Worm (Caenorhabditis elegans) whole organism, L1 larva: ENCODE measurements around the gene C18B2.4.

Experiments
- C04F5.9 ChIP-seq: sonication (generic microtip); optimal IDR thresholded peaks from 2 replicates; lab custom pipeline; 2016; ENCODE audit warnings: missing genetic modification characterization, missing compliant biosample characterization
- C16A3.4 ChIP-seq: fragments of 150-350 bp; optimal IDR thresholded peaks from 2 replicates; lab custom pipeline; 2014; ENCODE audit warnings: missing biosample characterization, missing genetic modification characterization
- C34B4.2 ChIP-seq: sonication (generic microtip); optimal IDR thresholded peaks from 2 replicates; lab custom pipeline; 2017; ENCODE audit warnings: mild to moderate bottlenecking, missing genetic modification characterization, missing compliant biosample characterization
- aha-1 ChIP-seq: fragments of 150-350 bp; optimal IDR thresholded peaks from 2 replicates; lab custom pipeline; 2014; ENCODE audit warnings: missing biosample characterization, missing genetic modification characterization
- ama-1 ChIP-seq: fragments of 150-350 bp; optimal IDR thresholded peaks from 2 replicates; lab custom pipeline; 2014
- blmp-1 ChIP-seq: fragments of 150-350 bp; optimal IDR thresholded peaks from 2 replicates; lab custom pipeline; 2014; ENCODE audit warnings: missing biosample characterization, missing genetic modification characterization
- ceh-8 ChIP-seq: fragments of 200-800 bp; sonication (Bioruptor generic); optimal IDR thresholded peaks from 2 replicates; lab custom pipeline; 2018; ENCODE audit warnings: mild to moderate bottlenecking, missing genetic modification characterization, moderate library complexity, missing compliant biosample characterization
- ces-1 ChIP-seq: fragments of 150-350 bp; optimal IDR thresholded peaks from 2 replicates; lab custom pipeline; 2014; ENCODE audit warnings: missing biosample characterization, missing genetic modification reagents, missing genetic modification characterization
- dpl-1 ChIP-seq, 3 experiments: fragments of 150-350 bp in 2 of 3; sonication (generic microtip) in 1 of 3; optimal IDR thresholded peaks; 2 replicates each; lab custom pipeline; 2014 to 2017; ENCODE audit warnings: missing biosample characterization in 3 of 3, missing genetic modification characterization in 3 of 3, missing genetic modification reagents in 3 of 3
- efl-1 ChIP-seq, 4 experiments: fragments of 150-350 bp; optimal IDR thresholded peaks in 3 of 4; peaks in 1 of 4; 1 replicate in 1 of 4; 2 replicates in 3 of 4; lab custom pipeline; 2014; ENCODE audit warnings: missing biosample characterization in 2 of 4, missing genetic modification characterization in 2 of 4, missing genetic modification reagents in 2 of 4
- efl-3 ChIP-seq: fragments of 200-800 bp; sonication (Bioruptor generic); optimal IDR thresholded peaks from 2 replicates; lab custom pipeline; 2018; ENCODE audit warnings: mild to moderate bottlenecking, missing genetic modification characterization, missing compliant biosample characterization
- egl-13 ChIP-seq: sonication (generic microtip); optimal IDR thresholded peaks from 2 replicates; lab custom pipeline; 2016; ENCODE audit warnings: missing genotype, missing genetic modification reagents, missing genetic modification characterization, missing compliant biosample characterization
- elt-2 ChIP-seq: sonication (generic microtip); optimal IDR thresholded peaks from 2 replicates; lab custom pipeline; 2016; ENCODE audit warnings: missing genetic modification characterization, mild to moderate bottlenecking, inconsistent platforms, missing compliant biosample characterization, missing genetic modification reagents
- fkh-10 ChIP-seq: sonication (generic microtip); optimal IDR thresholded peaks from 2 replicates; lab custom pipeline; 2017; ENCODE audit warnings: missing biosample characterization, missing genetic modification reagents, missing genetic modification characterization
- fkh-4 ChIP-seq: sonication (generic microtip); optimal IDR thresholded peaks from 2 replicates; lab custom pipeline; 2016; ENCODE audit warnings: missing compliant biosample characterization, missing genetic modification characterization, borderline replicate concordance
- hlh-17 ChIP-seq: fragments of 200-800 bp; sonication (Bioruptor generic); optimal IDR thresholded peaks from 2 replicates; lab custom pipeline; 2018; ENCODE audit warnings: missing genetic modification characterization, mild to moderate bottlenecking, missing compliant biosample characterization, moderate library complexity, borderline replicate concordance
- jun-1 ChIP-seq: fragments of 150-350 bp; optimal IDR thresholded peaks from 2 replicates; lab custom pipeline; 2014; ENCODE audit warnings: missing biosample characterization, missing genetic modification reagents, missing genetic modification characterization
- lin-13 ChIP-seq: fragments of 150-350 bp; optimal IDR thresholded peaks from 2 replicates; lab custom pipeline; 2014; ENCODE audit warnings: missing biosample characterization, missing genetic modification reagents, missing genetic modification characterization
- lin-14 ChIP-seq: fragments of 200-800 bp; sonication (Bioruptor generic); optimal IDR thresholded peaks from 2 replicates; lab custom pipeline; 2018; ENCODE audit warnings: mild to moderate bottlenecking, missing genetic modification characterization, moderate library complexity, missing compliant biosample characterization
- lin-35 ChIP-seq, 2 experiments: fragments of 150-350 bp; optimal IDR thresholded peaks; 2 replicates each; lab custom pipeline; 2014; ENCODE audit warnings: missing biosample characterization in 2 of 2, missing genetic modification characterization in 2 of 2, missing genetic modification reagents in 2 of 2
- mab-9 ChIP-seq: fragments of 200-800 bp; sonication (Bioruptor generic); IDR thresholded peaks from 2 replicates; pipeline ENCODE4 v1.3.6; 2022; ENCODE audit warnings: missing genetic modification reagents, missing genetic modification characterization, missing compliant biosample characterization
- nhr-11 ChIP-seq: fragments of 150-350 bp; optimal IDR thresholded peaks from 2 replicates; lab custom pipeline; 2014; ENCODE audit warnings: missing biosample characterization, missing genetic modification characterization
- nhr-12 ChIP-seq: sonication (generic microtip); optimal IDR thresholded peaks from 2 replicates; lab custom pipeline; 2017; ENCODE audit warnings: missing biosample characterization, missing genetic modification characterization
- nhr-19 ChIP-seq: fragments of 200-800 bp; sonication (Bioruptor generic); conservative IDR thresholded peaks from 2 replicates; pipeline ENCODE4 v1.3.6; 2022; ENCODE audit warnings: missing genetic modification characterization, missing compliant biosample characterization
- nhr-47 ChIP-seq: sonication (generic microtip); optimal IDR thresholded peaks from 2 replicates; lab custom pipeline; 2016; ENCODE audit warnings: mild to moderate bottlenecking, missing genetic modification characterization, moderate library complexity, missing compliant biosample characterization
- nhr-71 ChIP-seq: sonication (generic microtip); optimal IDR thresholded peaks from 2 replicates; lab custom pipeline; 2016; ENCODE audit warnings: mild to moderate bottlenecking, missing genetic modification characterization, moderate library complexity, missing compliant biosample characterization
- nhr-76 ChIP-seq: sonication (generic microtip); optimal IDR thresholded peaks from 2 replicates; lab custom pipeline; 2017; ENCODE audit warnings: missing biosample characterization, missing genetic modification characterization
- nhr-77 ChIP-seq: fragments of 150-350 bp; optimal IDR thresholded peaks from 2 replicates; lab custom pipeline; 2014; ENCODE audit warnings: missing biosample characterization, missing genetic modification characterization
- pag-3 ChIP-seq: sonication (generic microtip); optimal IDR thresholded peaks from 2 replicates; lab custom pipeline; 2017; ENCODE audit warnings: missing genetic modification characterization, mild to moderate bottlenecking, missing compliant biosample characterization, antibody characterized with exemption, borderline replicate concordance; ENCODE audit not compliant: insufficient read depth
- rnt-1 ChIP-seq: sonication (generic microtip); optimal IDR thresholded peaks from 2 replicates; lab custom pipeline; 2016; ENCODE audit warnings: mild to moderate bottlenecking, missing genetic modification characterization, moderate library complexity, missing compliant biosample characterization
- skn-1 ChIP-seq: fragments of 150-350 bp; optimal IDR thresholded peaks from 2 replicates; lab custom pipeline; 2014; ENCODE audit warnings: missing biosample characterization, missing genetic modification characterization
- snpc-4 ChIP-seq: fragments of 150-350 bp; optimal IDR thresholded peaks from 2 replicates; lab custom pipeline; 2014; ENCODE audit warnings: missing biosample characterization, missing genetic modification characterization
- sptf-1 ChIP-seq: fragments of 150-350 bp; optimal IDR thresholded peaks from 2 replicates; lab custom pipeline; 2014; ENCODE audit warnings: missing biosample characterization, missing genetic modification characterization
- swsn-7 ChIP-seq: sonication (generic microtip); optimal IDR thresholded peaks from 2 replicates; lab custom pipeline; 2016; ENCODE audit warnings: missing genetic modification characterization, missing compliant biosample characterization
- tlp-1 ChIP-seq: fragments of 150-350 bp; optimal IDR thresholded peaks from 2 replicates; lab custom pipeline; 2014; ENCODE audit warnings: missing biosample characterization, missing genetic modification characterization

The C18B2.4 gene

ce11 chrX:3650100-3650809, 44.7 kb upstream of the C18B2.4 start, which contains the start of the genes sax-1 and R11G1.2 (continued):
- TF ChIP-seq lin-35 (GFP tag; optimal IDR thresholded peaks at IDR 0.05; lab: Kevin White, UChicago) (peak; percentile 36 to 67), nhr-76 (tag; lab: Kevin White, UChicago) (no peak), aha-1 (no peak), nhr-77 (no peak), pag-3 (tag; lab: Kevin White, UChicago) (no peak), mab-9 (GFP tag; lab: Robert Waterston, UW) (no peak), ama-1 (lab: Kevin White, UChicago) (no peak), skn-1 (no peak), lin-13 (GFP tag; lab: Kevin White, UChicago) (peak; percentile 24), nhr-47 (tag; lab: Kevin White, UChicago) (peak; percentile 67), ces-1 (GFP tag; lab: Kevin White, UChicago) (no peak), dpl-1 (GFP tag; optimal IDR thresholded peaks at IDR 0.05; lab: Kevin White, UChicago) (peak in 2 of 3 experiments; percentile 35 to 43), C34B4.2 (no peak), snpc-4 (no peak)

DNA sequence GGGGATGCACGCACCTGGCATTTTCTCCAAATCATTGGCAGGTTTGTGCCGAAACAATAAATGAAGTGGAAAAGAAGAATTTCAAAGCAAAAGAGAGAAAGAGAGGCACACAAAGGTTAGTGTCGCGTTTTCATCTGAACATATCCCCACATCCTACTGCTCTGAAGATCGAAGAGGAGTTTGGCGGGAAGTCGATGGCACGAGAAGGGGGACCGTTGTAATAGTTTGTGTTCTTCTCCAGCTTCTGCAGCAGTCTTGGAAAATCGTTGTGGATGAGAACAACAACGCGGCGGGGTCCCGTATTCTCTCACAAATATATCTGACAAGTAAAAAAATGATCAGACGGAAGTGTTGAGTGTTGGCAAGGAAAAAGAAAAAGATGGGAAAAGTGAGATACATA, 40.4 kb upstream of the C18B2.4 start:
- TF ChIP-seq nhr-71 (tag; lab: Kevin White, UChicago) (peak; percentile 32), rnt-1 (tag; lab: Kevin White, UChicago) (peak; percentile 40), blmp-1 (tag; lab: Kevin White, UChicago) (no peak), lin-14 (GFP tag; lab: Kevin White, UChicago) (peak; percentile 77), pag-3 (tag; lab: Kevin White, UChicago) (peak; percentile 85)
- TF ChIP-seq, all 84 proteins: peak for 4

DNA sequence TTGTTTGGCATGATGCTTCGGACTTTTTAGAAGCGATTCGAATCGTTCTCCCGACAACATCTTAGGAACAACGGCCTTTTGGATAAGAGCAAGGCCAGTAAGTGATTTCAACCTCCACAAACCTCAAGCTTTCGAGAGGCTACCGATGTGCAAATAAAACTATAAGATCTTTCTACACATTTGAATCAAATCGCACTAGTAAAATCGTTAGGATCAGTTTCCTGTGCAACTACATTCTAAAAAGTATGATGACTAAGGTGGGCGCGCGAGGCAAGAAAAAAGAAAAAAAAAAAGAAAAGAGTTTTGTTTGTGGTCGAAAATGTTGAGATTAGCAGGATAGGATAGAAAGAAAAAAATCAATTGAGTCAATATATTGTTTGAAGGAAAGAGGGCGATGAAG, 39.3 kb upstream of the C18B2.4 start, which contains the start of gene tmem-24:
Gene tmem-24, minus strand, starts transcription at position 101 of the 400 bp plus-strand sequence.
- TF ChIP-seq sptf-1 (tag; lab: Kevin White, UChicago) (no peak), fkh-4 (tag; lab: Kevin White, UChicago) (no peak), snpc-4 (no peak), jun-1 (tag; lab: Kevin White, UChicago) (no peak), ces-1 (GFP tag; lab: Kevin White, UChicago) (no peak), elt-2 (tag; lab: Kevin White, UChicago) (no peak), egl-13 (tag; lab: Kevin White, UChicago) (no peak), skn-1 (no peak), efl-3 (GFP tag; lab: Kevin White, UChicago) (no peak), nhr-19 (GFP tag; lab: Robert Waterston, UW) (no peak), ceh-8 (GFP tag; lab: Kevin White, UChicago) (no peak), nhr-47 (tag; lab: Kevin White, UChicago) (no peak), tlp-1 (tag; lab: Kevin White, UChicago) (no peak), nhr-12 (tag; lab: Kevin White, UChicago) (no peak), swsn-7 (no peak), hlh-17 (GFP tag; lab: Kevin White, UChicago) (no peak)
- TF ChIP-seq, all 84 proteins: peak for 0

DNA sequence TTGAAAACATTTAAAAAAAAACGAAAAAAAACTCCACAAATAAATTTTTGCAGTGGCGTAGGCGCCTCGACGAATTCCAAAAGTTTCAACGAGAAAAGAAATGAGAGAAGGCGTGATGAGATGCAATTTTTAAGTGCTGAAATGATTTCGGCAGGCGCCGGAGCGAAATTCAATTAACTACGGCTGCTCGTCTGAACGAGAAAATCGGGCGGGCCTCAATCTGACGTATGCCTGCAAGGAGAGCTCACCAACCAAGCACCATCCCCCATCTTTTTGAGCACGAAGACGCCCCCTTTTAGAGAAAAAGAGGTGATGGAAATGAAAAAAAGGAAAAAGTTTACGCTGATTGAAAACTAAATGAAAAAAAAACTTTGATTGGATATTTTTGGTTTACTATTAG, 29.2 kb upstream of the C18B2.4 start:
- TF ChIP-seq nhr-71 (tag; lab: Kevin White, UChicago) = no peak
- TF ChIP-seq efl-1 (optimal IDR thresholded peaks at IDR 0.05; lab: Kevin White, UChicago) = no peak
- TF ChIP-seq efl-1 (GFP tag; optimal IDR thresholded peaks at IDR 0.05 in 1 of 2; lab: Kevin White, UChicago) = peak in 1 of 2 experiments; percentile 42
- no peak for TF ChIP-seq C04F5.9 (tag; lab: Kevin White, UChicago)
- no peak for TF ChIP-seq nhr-11 (tag; lab: Kevin White, UChicago)
- TF ChIP-seq fkh-4 (tag; lab: Kevin White, UChicago) = no peak
- no peak for TF ChIP-seq fkh-10 (GFP tag; lab: Kevin White, UChicago)
- no peak for TF ChIP-seq nhr-76 (tag; lab: Kevin White, UChicago)
- peak; percentile 52 for TF ChIP-seq lin-14 (GFP tag; lab: Kevin White, UChicago)
- no peak for TF ChIP-seq C16A3.4 (tag; lab: Kevin White, UChicago)
